In genomic region chrIII:11463726-11464125, ce11 we compare ENCODE assay signal across 5 worm cellular contexts.
TF ChIP-seq lines count a peak whose summit lies in the region.

No protein-coding gene starts in this region.

TF ChIP-seq in whole organism, L1 larva, 84 proteins besides CTCF, POLR2A, EP300 and RAD21 (continues in another document):
- TF ChIP-seq ceh-82 (tag; optimal IDR thresholded peaks at IDR 0.05; lab: Kevin White, UChicago) (peak in 2 of 3 experiments; percentile 4 to 16), lin-35 (GFP tag; optimal IDR thresholded peaks at IDR 0.05; lab: Kevin White, UChicago) (peak in 1 of 2 experiments; percentile 43), ceh-63 (GFP tag; optimal IDR thresholded peaks at IDR 0.05; lab: Kevin White, UChicago) (no peak), pag-3 (tag; optimal IDR thresholded peaks at IDR 0.05; lab: Kevin White, UChicago; ENCODE audit: borderline replicate concordance, insufficient read depth) (no peak), nhr-71 (tag; optimal IDR thresholded peaks at IDR 0.05; lab: Kevin White, UChicago) (peak; percentile 48), snpc-4 (tag; optimal IDR thresholded peaks at IDR 0.05; lab: Kevin White, UChicago) (peak; percentile 98), lir-3 (tag; optimal IDR thresholded peaks at IDR 0.05; lab: Kevin White, UChicago; ENCODE audit: poor library complexity) (no peak), nhr-90 (tag; optimal IDR thresholded peaks at IDR 0.05; lab: Kevin White, UChicago; ENCODE audit: poor library complexity) (peak; percentile 61), fkh-4 (tag; optimal IDR thresholded peaks at IDR 0.05; lab: Kevin White, UChicago; ENCODE audit: borderline replicate concordance) (no peak), elt-2 (tag; optimal IDR thresholded peaks at IDR 0.05; lab: Kevin White, UChicago) (peak; percentile 51), elt-3 (tag; optimal IDR thresholded peaks at IDR 0.05; lab: Kevin White, UChicago) (peak in 1 of 6 experiments; percentile 5), lin-15B (tag; optimal IDR thresholded peaks at IDR 0.05; lab: Kevin White, UChicago) (peak; percentile 10), xbp-1 (tag; optimal IDR thresholded peaks at IDR 0.05; lab: Kevin White, UChicago) (peak; percentile 25), ama-1 (optimal IDR thresholded peaks at IDR 0.05; lab: Kevin White, UChicago) (no peak), unc-130 (tag; optimal IDR thresholded peaks at IDR 0.05; lab: Kevin White, UChicago) (no peak), hlh-17 (GFP tag; optimal IDR thresholded peaks at IDR 0.05; lab: Kevin White, UChicago; ENCODE audit: borderline replicate concordance) (no peak), sox-4 (tag; optimal IDR thresholded peaks at IDR 0.05; lab: Kevin White, UChicago) (no peak)

TF ChIP-seq in whole organism, L3 larva, 47 proteins besides CTCF, POLR2A, EP300 and RAD21 (continues in another document):
- peak; percentile 46 for TF ChIP-seq pha-4 (tag; optimal IDR thresholded peaks at IDR 0.05; lab: Kevin White, UChicago)
- TF ChIP-seq lin-15B (tag; optimal IDR thresholded peaks at IDR 0.05; lab: Kevin White, UChicago) = peak; percentile 55
- peak; percentile 1 for TF ChIP-seq jun-1 (tag; optimal IDR thresholded peaks at IDR 0.05; lab: Kevin White, UChicago)
- TF ChIP-seq nhr-23 (tag; optimal IDR thresholded peaks at IDR 0.05; lab: Kevin White, UChicago) = peak; percentile 8
- TF ChIP-seq ztf-4 (tag; optimal IDR thresholded peaks at IDR 0.05; lab: Kevin White, UChicago) = no peak
- TF ChIP-seq hmg-11 (tag; optimal IDR thresholded peaks at IDR 0.05; lab: Kevin White, UChicago) = peak; percentile 15
- peak; percentile 30 for TF ChIP-seq pqm-1 (tag; optimal IDR thresholded peaks at IDR 0.05; lab: Kevin White, UChicago)
- no peak for TF ChIP-seq sea-2 (GFP tag; optimal IDR thresholded peaks at IDR 0.05; lab: Kevin White, UChicago)
- TF ChIP-seq lsy-12 (tag; optimal IDR thresholded peaks at IDR 0.05; lab: Kevin White, UChicago) = peak; percentile 79
- no peak for TF ChIP-seq aly-2 (tag; optimal IDR thresholded peaks at IDR 0.05; lab: Kevin White, UChicago)
- peak; percentile 57 for TF ChIP-seq nhr-25 (tag; optimal IDR thresholded peaks at IDR 0.05; lab: Kevin White, UChicago)
- TF ChIP-seq lin-39 (tag; optimal IDR thresholded peaks at IDR 0.05; lab: Kevin White, UChicago) = no peak
- TF ChIP-seq nhr-76 (tag; optimal IDR thresholded peaks at IDR 0.05; lab: Kevin White, UChicago) = no peak
- no peak for TF ChIP-seq egl-27 (tag; optimal IDR thresholded peaks at IDR 0.05; lab: Kevin White, UChicago)
- no peak for TF ChIP-seq tbx-2 (tag; optimal IDR thresholded peaks at IDR 0.05; lab: Kevin White, UChicago)
- TF ChIP-seq ceh-16 (tag; optimal IDR thresholded peaks at IDR 0.05; lab: Kevin White, UChicago) = no peak
- peak; percentile 11 for TF ChIP-seq R02D3.7 (tag; optimal IDR thresholded peaks at IDR 0.05; lab: Kevin White, UChicago)
- no peak for TF ChIP-seq fkh-10 (GFP tag; optimal IDR thresholded peaks at IDR 0.05; lab: Kevin White, UChicago)
- TF ChIP-seq nfya-1 (tag; optimal IDR thresholded peaks at IDR 0.05; lab: Kevin White, UChicago; ENCODE audit: insufficient read depth) = no peak

TF ChIP-seq in whole organism, early embryonic, 17 proteins besides CTCF, POLR2A, EP300 and RAD21:
- no peak for TF ChIP-seq hmbx-1 (tag; optimal IDR thresholded peaks at IDR 0.05; lab: Kevin White, UChicago)
- 0 out of 2 replicates have a peak, but pooled peaks have one; percentile 33 for TF ChIP-seq sea-1 (GFP tag; conservative IDR thresholded peaks at IDR 0.05; lab: Robert Waterston, UW)
- TF ChIP-seq pes-1 (GFP tag; IDR thresholded peaks at IDR 0.05; lab: Robert Waterston, UW) = 0 out of 2 replicates have a peak, but pooled peaks have one; percentile 31
- 0 out of 2 replicates have a peak, but pooled peaks have one; percentile 15 for TF ChIP-seq tbx-11 (GFP tag; IDR thresholded peaks at IDR 0.05; lab: Robert Waterston, UW)

TF ChIP-seq in whole organism, midembryonic, 9 proteins besides CTCF, POLR2A, EP300 and RAD21:
- TF ChIP-seq tab-1 (GFP tag; IDR thresholded peaks at IDR 0.05; lab: Robert Waterston, UW) (no peak), klf-2 (GFP tag; conservative IDR thresholded peaks at IDR 0.05; lab: Robert Waterston, UW) (0 out of 2 replicates have a peak, but pooled peaks have one; percentile 10), cog-1 (tag; optimal IDR thresholded peaks at IDR 0.05; lab: Kevin White, UChicago) (no peak), ztf-23 (GFP tag; IDR thresholded peaks at IDR 0.05; lab: Robert Waterston, UW) (0 out of 2 replicates have a peak, but pooled peaks have one; percentile 20), med-1 (GFP tag; optimal IDR thresholded peaks at IDR 0.05; lab: Kevin White, UChicago; ENCODE audit: insufficient read depth) (no peak), flt-1 (GFP tag; IDR thresholded peaks at IDR 0.05; lab: Robert Waterston, UW) (peak; percentile 44; the same call in 1 of the 2 replicates), T22C8.4 (GFP tag; IDR thresholded peaks at IDR 0.05; lab: Robert Waterston, UW) (no peak), ref-1 (GFP tag; conservative IDR thresholded peaks at IDR 0.05; lab: Robert Waterston, UW) (no peak)

TF ChIP-seq in whole organism, young adult, 124 proteins besides CTCF, POLR2A, EP300 and RAD21 (continues in another document):
- peak; percentile 27 for TF ChIP-seq atf-7 (tag; optimal IDR thresholded peaks at IDR 0.05; lab: Kevin White, UChicago)
- TF ChIP-seq K12H6.12 (tag; optimal IDR thresholded peaks at IDR 0.05; lab: Kevin White, UChicago) = no peak
- no peak for TF ChIP-seq ceh-100 (GFP tag; IDR thresholded peaks at IDR 0.05; lab: Robert Waterston, UW)
- no peak for TF ChIP-seq cebp-1 (GFP tag; IDR thresholded peaks at IDR 0.05; lab: Robert Waterston, UW)
- peak; percentile 54 for TF ChIP-seq cebp-1 (tag; optimal IDR thresholded peaks at IDR 0.05; lab: Kevin White, UChicago)
- peak; percentile 66 for TF ChIP-seq pbrm-1 (GFP tag; IDR thresholded peaks at IDR 0.05; lab: Robert Waterston, UW)
- no peak for TF ChIP-seq let-526 (GFP tag; IDR thresholded peaks at IDR 0.05; lab: Robert Waterston, UW)
- TF ChIP-seq ztf-18 (tag; optimal IDR thresholded peaks at IDR 0.05; lab: Kevin White, UChicago) = peak; percentile 14
- TF ChIP-seq die-1 (tag; optimal IDR thresholded peaks at IDR 0.05; lab: Kevin White, UChicago) = peak; percentile 14
- no peak for TF ChIP-seq C17E4.6 (GFP tag; IDR thresholded peaks at IDR 0.05; lab: Robert Waterston, UW)
- peak; percentile 93 for TF ChIP-seq snpc-4 (GFP tag; optimal IDR thresholded peaks at IDR 0.05; lab: Kevin White, UChicago)
- peak; percentile 98 to 99 (median 99) for TF ChIP-seq snpc-4 (tag; optimal IDR thresholded peaks at IDR 0.05; lab: Kevin White, UChicago)
- no peak for TF ChIP-seq somi-1 (GFP tag; optimal IDR thresholded peaks at IDR 0.05; lab: Kevin White, UChicago)
- peak; percentile 66 for TF ChIP-seq ztf-26 (tag; optimal IDR thresholded peaks at IDR 0.05; lab: Kevin White, UChicago)
- TF ChIP-seq lir-1 (GFP tag; conservative IDR thresholded peaks at IDR 0.05; lab: Robert Waterston, UW) = 0 out of 2 replicates have a peak, but pooled peaks have one; percentile 35
- no peak for TF ChIP-seq T26A5.8 (tag; optimal IDR thresholded peaks at IDR 0.05; lab: Kevin White, UChicago)
- TF ChIP-seq him-1 (tag; optimal IDR thresholded peaks at IDR 0.05; lab: Kevin White, UChicago) = no peak
- peak; percentile 49 for TF ChIP-seq chd-7 (tag; optimal IDR thresholded peaks at IDR 0.05; lab: Kevin White, UChicago)
- TF ChIP-seq F52B5.7 (tag; optimal IDR thresholded peaks at IDR 0.05; lab: Kevin White, UChicago) = peak; percentile 46
- 0 out of 2 replicates have a peak, but pooled peaks have one; percentile 13 for TF ChIP-seq hmg-20 (GFP tag; IDR thresholded peaks at IDR 0.05; lab: Robert Waterston, UW)
- peak; percentile 23 for TF ChIP-seq tlf-1 (GFP tag; optimal IDR thresholded peaks at IDR 0.05; lab: Kevin White, UChicago)
- peak; percentile 30 for TF ChIP-seq mel-28 (tag; optimal IDR thresholded peaks at IDR 0.05; lab: Kevin White, UChicago; ENCODE audit: borderline replicate concordance)
- no peak for TF ChIP-seq egl-44 (GFP tag; IDR thresholded peaks at IDR 0.05; lab: Robert Waterston, UW)
- TF ChIP-seq nfyb-1 (GFP tag; IDR thresholded peaks at IDR 0.05; lab: Robert Waterston, UW) = peak; percentile 78; the same call in 1 of the 2 replicates
- peak in 1 of 2 experiments; percentile 57 for TF ChIP-seq let-607 (tag; optimal IDR thresholded peaks at IDR 0.05; lab: Kevin White, UChicago)
- TF ChIP-seq athp-1 (tag; optimal IDR thresholded peaks at IDR 0.05; lab: Kevin White, UChicago) = peak; percentile 22
- TF ChIP-seq ceh-27 (GFP tag; optimal IDR thresholded peaks at IDR 0.05; lab: Kevin White, UChicago) = peak; percentile 32
- TF ChIP-seq madf-10 (tag; optimal IDR thresholded peaks at IDR 0.05; lab: Kevin White, UChicago) = peak; percentile 72
- no peak for TF ChIP-seq unc-130 (GFP tag; optimal IDR thresholded peaks at IDR 0.05; lab: Kevin White, UChicago)
- no peak for TF ChIP-seq dpl-1 (GFP tag; optimal IDR thresholded peaks at IDR 0.05; lab: Kevin White, UChicago)
- peak; percentile 74 for TF ChIP-seq snpc-1.1 (tag; optimal IDR thresholded peaks at IDR 0.05; lab: Kevin White, UChicago; ENCODE audit: insufficient read depth)
- no peak for TF ChIP-seq ztf-22 (GFP tag; optimal IDR thresholded peaks at IDR 0.05; lab: Kevin White, UChicago)
- no peak for TF ChIP-seq ztf-6 (GFP tag; IDR thresholded peaks at IDR 0.05; lab: Robert Waterston, UW)
- peak; percentile 33 for TF ChIP-seq attf-5 (GFP tag; optimal IDR thresholded peaks at IDR 0.05; lab: Kevin White, UChicago)
- TF ChIP-seq zfh-2 (GFP tag; conservative IDR thresholded peaks at IDR 0.05; lab: Robert Waterston, UW) = peak; percentile 97
- TF ChIP-seq mcd-1 (GFP tag; IDR thresholded peaks at IDR 0.05; lab: Robert Waterston, UW) = peak; percentile 68
- peak; percentile 35 for TF ChIP-seq repo-1 (tag; optimal IDR thresholded peaks at IDR 0.05; lab: Kevin White, UChicago)
- peak; percentile 73 for TF ChIP-seq hmg-1.2 (GFP tag; IDR thresholded peaks at IDR 0.05; lab: Robert Waterston, UW)
- TF ChIP-seq lin-40 (tag; optimal IDR thresholded peaks at IDR 0.05; lab: Kevin White, UChicago) = peak; percentile 62
- TF ChIP-seq nhr-179 (tag; optimal IDR thresholded peaks at IDR 0.05; lab: Kevin White, UChicago) = no peak
- peak; percentile 24 for TF ChIP-seq ets-4 (GFP tag; optimal IDR thresholded peaks at IDR 0.05; lab: Kevin White, UChicago)
- TF ChIP-seq nhr-80 (tag; optimal IDR thresholded peaks at IDR 0.05; lab: Kevin White, UChicago) = peak; percentile 64
- peak; percentile 18 for TF ChIP-seq lin-54 (GFP tag; optimal IDR thresholded peaks at IDR 0.05; lab: Kevin White, UChicago)
- TF ChIP-seq tbp1 (GFP tag; optimal IDR thresholded peaks at IDR 0.05; lab: Kevin White, UChicago) = peak; percentile 6
- peak; percentile 80 for TF ChIP-seq B0336.3 (GFP tag; IDR thresholded peaks at IDR 0.05; lab: Robert Waterston, UW)
- TF ChIP-seq lin-26 (GFP tag; IDR thresholded peaks at IDR 0.05; lab: Robert Waterston, UW) = peak; percentile 59; the same call in 1 of the 2 replicates

Comparison
In these comparisons a context has a peak if more than half of its experiments do, and no peak if none do; other contexts are left out.
1. Of the 8 proteins assayed by ChIP-seq in both whole organism, young adult and whole organism, L1 larva: peak only in whole organism, young adult: none; only in whole organism, L1 larva: none; in both: nhr-90 and snpc-4; in neither: 5; mixed calls (peak in some experiments, not most) for 1.